Fruit fly (Drosophila melanogaster) S2 (cell line): ENCODE measurements around the gene CG42598.
"Not testable (repeated sequence)": the region's sequence is repeated elsewhere in the genome, so short reads cannot be mapped to it uniquely, and the experiment has no call there.

Experiments
- CG8478 ChIP-seq: fragments of >200 bp; optimal IDR thresholded peaks from 2 replicates; lab custom pipeline; 2018
- CTCF ChIP-seq, 2 experiments: fragments of >200 bp; optimal IDR thresholded peaks; 2 replicates each; lab custom pipeline; 2018

Gene CG42598

dm6 chr3L:26371291-26371773 is at the start of gene CG42598:
TSS of gene CG42598 (minus strand) at chr3L:26371356.
- TF ChIP-seq CTCF (optimal IDR thresholded peaks at IDR 0.05; lab: Kevin White, UChicago) (no peak), CG8478 (no peak)

- TF ChIP-seq CG8478; CTCF (optimal IDR thresholded peaks at IDR 0.05; lab: Kevin White, UChicago): not testable (repeated sequence)
Measured at dm6 chr3L:26305472-26305871, 65.7 kb downstream of the CG42598 start, which contains the start of gene CG41284. TSS of gene CG41284 (minus strand) at chr3L:26305572.
